Worm (Caenorhabditis elegans) whole organism, L2 larva: Measurements from ENCODE around the gene F13E9.11.

Source experiments
- C34F6.9 ChIP-seq: fragments of 150-350 bp; optimal IDR thresholded peaks from 2 replicates; lab custom pipeline; 2014; ENCODE audit warnings: missing biosample characterization, missing genetic modification characterization
- F13H6.1 ChIP-seq: sonication (generic microtip); optimal IDR thresholded peaks from 2 replicates; lab custom pipeline; 2016; ENCODE audit warnings: missing genetic modification characterization, missing compliant biosample characterization
- Y55F3AM.14 ChIP-seq: fragments of 200-800 bp; sonication (Bioruptor generic); optimal IDR thresholded peaks from 2 replicates; lab custom pipeline; 2018; ENCODE audit warnings: mild to moderate bottlenecking, missing genetic modification characterization, missing compliant biosample characterization
- alr-1 ChIP-seq: fragments of 150-350 bp; optimal IDR thresholded peaks from 2 replicates; lab custom pipeline; 2014; ENCODE audit warnings: missing biosample characterization, missing genetic modification characterization
- ama-1 ChIP-seq: fragments of 150-350 bp; optimal IDR thresholded peaks from 2 replicates; lab custom pipeline; 2018; ENCODE audit warnings: inconsistent platforms
- blmp-1 ChIP-seq: sonication (generic microtip); optimal IDR thresholded peaks from 2 replicates; lab custom pipeline; 2017; ENCODE audit warnings: missing genetic modification characterization, mild to moderate bottlenecking, missing compliant biosample characterization, antibody characterized with exemption, moderate library complexity; ENCODE audit not compliant: insufficient read depth
- ceh-16 ChIP-seq: fragments of 150-350 bp; optimal IDR thresholded peaks from 2 replicates; lab custom pipeline; 2014; ENCODE audit warnings: missing biosample characterization, missing genetic modification characterization
- crh-2 ChIP-seq: sonication (generic microtip); optimal IDR thresholded peaks from 2 replicates; lab custom pipeline; 2017; ENCODE audit warnings: missing biosample characterization, missing genetic modification characterization
- dmd-4 ChIP-seq: sonication (generic microtip); optimal IDR thresholded peaks from 2 replicates; lab custom pipeline; 2017; ENCODE audit warnings: missing biosample characterization, missing genetic modification characterization
- fos-1 ChIP-seq: fragments of 150-350 bp; optimal IDR thresholded peaks from 2 replicates; lab custom pipeline; 2014; ENCODE audit warnings: missing biosample characterization, missing genetic modification characterization
- gmeb-1 ChIP-seq: fragments of 150-350 bp; optimal IDR thresholded peaks from 2 replicates; lab custom pipeline; 2014; ENCODE audit warnings: missing biosample characterization, missing genetic modification characterization
- lin-13 ChIP-seq: fragments of 150-350 bp; optimal IDR thresholded peaks from 2 replicates; lab custom pipeline; 2014; ENCODE audit warnings: missing biosample characterization, missing genetic modification reagents, missing genetic modification characterization
- lsy-2 ChIP-seq, 2 experiments: fragments of 150-350 bp in 1 of 2; sonication (generic microtip) in 1 of 2; optimal IDR thresholded peaks; 2 replicates each; lab custom pipeline; 2014 to 2017; ENCODE audit warnings: missing biosample characterization in 2 of 2, missing genetic modification characterization in 2 of 2
- mab-5 ChIP-seq: fragments of 150-350 bp; optimal IDR thresholded peaks from 2 replicates; lab custom pipeline; 2014; ENCODE audit warnings: missing biosample characterization, missing genetic modification characterization
- mbf-1 ChIP-seq: sonication (generic microtip); optimal IDR thresholded peaks from 2 replicates; lab custom pipeline; 2017; ENCODE audit warnings: missing biosample characterization, missing genetic modification characterization
- nhr-10 ChIP-seq: sonication (generic microtip); optimal IDR thresholded peaks from 2 replicates; lab custom pipeline; 2017; ENCODE audit warnings: missing biosample characterization, missing genetic modification characterization
- nhr-129 ChIP-seq: fragments of 150-350 bp; optimal IDR thresholded peaks from 2 replicates; lab custom pipeline; 2014; ENCODE audit warnings: missing biosample characterization, missing genetic modification characterization
- nhr-237 ChIP-seq: fragments of 150-350 bp; optimal IDR thresholded peaks from 2 replicates; lab custom pipeline; 2014; ENCODE audit warnings: missing biosample characterization, missing genetic modification characterization
- nhr-25 ChIP-seq: fragments of 150-350 bp; sonication (generic microtip); optimal IDR thresholded peaks from 3 replicates; lab custom pipeline; 2014; ENCODE audit warnings: missing biosample characterization, missing genetic modification characterization
- nhr-6 ChIP-seq: fragments of 150-350 bp; optimal IDR thresholded peaks from 2 replicates; lab custom pipeline; 2014; ENCODE audit warnings: missing biosample characterization, missing genetic modification characterization
- peb-1 ChIP-seq: fragments of 150-350 bp; optimal IDR thresholded peaks from 2 replicates; lab custom pipeline; 2014; ENCODE audit warnings: missing biosample characterization, missing genetic modification characterization
- sem-4 ChIP-seq: fragments of 150-350 bp; optimal IDR thresholded peaks from 2 replicates; lab custom pipeline; 2014; ENCODE audit warnings: missing biosample characterization, missing genetic modification reagents, missing genetic modification characterization
- skn-1 ChIP-seq: sonication (generic microtip); optimal IDR thresholded peaks from 2 replicates; lab custom pipeline; 2017; ENCODE audit warnings: missing biosample characterization, missing genetic modification characterization
- sma-3 ChIP-seq: sonication (generic microtip); optimal IDR thresholded peaks from 2 replicates; lab custom pipeline; 2016; ENCODE audit warnings: missing genetic modification reagents, missing genetic modification characterization, missing compliant biosample characterization
- sma-9 ChIP-seq, 2 experiments: fragments of 150-350 bp in 1 of 2; sonication (generic microtip) in 1 of 2; optimal IDR thresholded peaks; 2 replicates each; lab custom pipeline; 2014 to 2016; ENCODE audit warnings: missing genetic modification characterization in 2 of 2, mild to moderate bottlenecking in 1 of 2, missing biosample characterization in 1 of 2, missing compliant biosample characterization in 1 of 2, missing genetic modification reagents in 1 of 2, moderate library complexity in 1 of 2
- snpc-4 ChIP-seq: fragments of 150-350 bp; optimal IDR thresholded peaks from 2 replicates; lab custom pipeline; 2014; ENCODE audit warnings: missing biosample characterization, missing genetic modification characterization
- unc-55 ChIP-seq: fragments of 150-350 bp; sonication (generic microtip); optimal IDR thresholded peaks from 3 replicates; lab custom pipeline; 2014; ENCODE audit warnings: missing biosample characterization, missing genetic modification reagents, missing genetic modification characterization
- unc-62 ChIP-seq: fragments of 150-350 bp; optimal IDR thresholded peaks from 2 replicates; lab custom pipeline; 2014; ENCODE audit warnings: missing biosample characterization, missing genetic modification reagents, missing genetic modification characterization
- ztf-1 ChIP-seq: fragments of 200-800 bp; sonication (Bioruptor generic); conservative IDR thresholded peaks from 2 replicates; pipeline ENCODE4 v1.3.6; 2022; ENCODE audit warnings: missing genetic modification characterization, missing compliant biosample characterization

The F13E9.11 gene

ce11 chrIV:10852403-10852802 lies 16.5 kb downstream of the F13E9.11 start (continued):
- TF ChIP-seq nhr-129 = peak; percentile 2
- TF ChIP-seq lsy-2 (tag; optimal IDR thresholded peaks at IDR 0.05; lab: Kevin White, UChicago) = peak in 1 of 2 experiments; percentile 45
- peak; percentile 29 for TF ChIP-seq crh-2

ce11 chrIV:10851833-10852232 lies 17.1 kb downstream of the F13E9.11 start, which contains the start of gene T11G6.4:
TSS of gene T11G6.4 (minus strand) at chrIV:10851933.
- TF ChIP-seq lin-13 (GFP tag; lab: Kevin White, UChicago) (no peak), mab-5 (tag; lab: Kevin White, UChicago) (no peak), ceh-16 (tag; lab: Kevin White, UChicago) (no peak)

- no peak for TF ChIP-seq sma-3 (GFP tag; lab: Kevin White, UChicago)
- TF ChIP-seq nhr-6 (tag; lab: Kevin White, UChicago) = no peak
- no peak for TF ChIP-seq skn-1 (tag; lab: Kevin White, UChicago)
- no peak for TF ChIP-seq alr-1 (tag; lab: Kevin White, UChicago)
These were observed 17.8 kb downstream of the F13E9.11 start for ce11 chrIV:10851136-10851535.

- TF ChIP-seq lsy-2 (tag; optimal IDR thresholded peaks at IDR 0.05; lab: Kevin White, UChicago) = peak; percentile 76 to 95
- peak; percentile 26 for TF ChIP-seq lin-13 (GFP tag; lab: Kevin White, UChicago)
- no peak for TF ChIP-seq peb-1 (tag; lab: Kevin White, UChicago)
- peak; percentile 41 for TF ChIP-seq unc-55 (GFP tag; lab: Kevin White, UChicago)
- peak; percentile 19 for TF ChIP-seq nhr-129
- no peak for TF ChIP-seq nhr-25 (tag; lab: Kevin White, UChicago)
- no peak for TF ChIP-seq unc-62
- TF ChIP-seq F13H6.1 (tag; lab: Kevin White, UChicago) = peak; percentile 7
- peak; percentile 48 for TF ChIP-seq C34F6.9 (tag; lab: Kevin White, UChicago)
These were observed 26.1 kb downstream of the F13E9.11 start, which contains the start of gene T11G6.5 for ce11 chrIV:10842705-10843364. TSS of gene T11G6.5 (minus strand) at chrIV:10842755.

ce11 chrIV:10842232-10842631 lies 26.7 kb downstream of the F13E9.11 start:
- no peak for TF ChIP-seq nhr-10 (tag; lab: Kevin White, UChicago)
- no peak for TF ChIP-seq nhr-25 (tag; lab: Kevin White, UChicago)
- no peak for TF ChIP-seq fos-1
- TF ChIP-seq nhr-237 (tag; lab: Kevin White, UChicago) = no peak
- no peak for TF ChIP-seq peb-1 (tag; lab: Kevin White, UChicago)
- no peak for TF ChIP-seq ama-1 (lab: Kevin White, UChicago)
- no peak for TF ChIP-seq blmp-1
- no peak for TF ChIP-seq F13H6.1 (tag; lab: Kevin White, UChicago)
- TF ChIP-seq dmd-4 (tag; lab: Kevin White, UChicago) = no peak
- no peak for TF ChIP-seq nhr-129
- no peak for TF ChIP-seq mbf-1 (tag; lab: Kevin White, UChicago)
- no peak for TF ChIP-seq Y55F3AM.14
- TF ChIP-seq snpc-4 (tag; lab: Kevin White, UChicago) = no peak

- TF ChIP-seq mbf-1 (tag; lab: Kevin White, UChicago) = no peak
- TF ChIP-seq ztf-1 (GFP tag; lab: Robert Waterston, UW) = no peak
- TF ChIP-seq sma-9 (GFP tag; optimal IDR thresholded peaks at IDR 0.05; lab: Kevin White, UChicago) = no peak
- TF ChIP-seq sma-9 (tag; optimal IDR thresholded peaks at IDR 0.05; lab: Kevin White, UChicago) = no peak
- no peak for TF ChIP-seq sem-4 (tag; lab: Kevin White, UChicago)
- no peak for TF ChIP-seq mab-5 (tag; lab: Kevin White, UChicago)
These were observed 36.8 kb downstream of the F13E9.11 start, which contains the start of gene best-15 for ce11 chrIV:10832148-10832547. TSS of gene best-15 (minus strand) at chrIV:10832248.

- no peak for TF ChIP-seq ztf-1 (GFP tag; lab: Robert Waterston, UW)
- TF ChIP-seq lin-13 (GFP tag; lab: Kevin White, UChicago) = no peak
- TF ChIP-seq gmeb-1 (tag; lab: Kevin White, UChicago) = no peak
- TF ChIP-seq nhr-10 (tag; lab: Kevin White, UChicago) = no peak
- no peak for TF ChIP-seq lsy-2 (tag; optimal IDR thresholded peaks at IDR 0.05; lab: Kevin White, UChicago)
These were observed 40.9 kb downstream of the F13E9.11 start, which contains the start of gene npax-3 for ce11 chrIV:10828049-10828448. TSS of gene npax-3 (minus strand) at chrIV:10828149.
